ENCODE assay signal across 1 worm cellular context in genomic region chrX:16298173-16298572, ce11.
TF ChIP-seq lines count a peak whose summit lies in the region.

No protein-coding gene starts in this region.

TF ChIP-seq in whole organism, L4 larva, 104 proteins besides CTCF, POLR2A, EP300 and RAD21 (continued from another document):
- TF ChIP-seq dve-1 (tag; optimal IDR thresholded peaks at IDR 0.05; lab: Kevin White, UChicago; ENCODE audit: insufficient read depth): peak; percentile 36
- TF ChIP-seq ZK337.2 (GFP tag; IDR thresholded peaks at IDR 0.05; lab: Robert Waterston, UW): peak; percentile 55; the same call in 1 of the 2 replicates
- TF ChIP-seq madf-9 (GFP tag; conservative IDR thresholded peaks at IDR 0.05; lab: Robert Waterston, UW): peak; percentile 70
- TF ChIP-seq ceh-28 (tag; optimal IDR thresholded peaks at IDR 0.05; lab: Kevin White, UChicago): no peak
- peak; percentile 72; the same call in 1 of the 2 replicates for TF ChIP-seq lin-1 (GFP tag; IDR thresholded peaks at IDR 0.05; lab: Robert Waterston, UW)
- TF ChIP-seq spr-3 (GFP tag; optimal IDR thresholded peaks at IDR 0.05; lab: Kevin White, UChicago): no peak
- peak; percentile 66; the same call in 1 of the 2 replicates for TF ChIP-seq arid-1 (GFP tag; conservative IDR thresholded peaks at IDR 0.05; lab: Robert Waterston, UW)
- TF ChIP-seq pha-4 (GFP tag; IDR thresholded peaks at IDR 0.05; lab: Robert Waterston, UW): peak; percentile 86
- no peak for TF ChIP-seq pha-4 (tag; optimal IDR thresholded peaks at IDR 0.05; lab: Kevin White, UChicago)
- no peak for TF ChIP-seq set-16 (GFP tag; IDR thresholded peaks at IDR 0.05; lab: Robert Waterston, UW)
- TF ChIP-seq nhr-41 (GFP tag; IDR thresholded peaks at IDR 0.05; lab: Robert Waterston, UW): peak; percentile 75; the same call in 1 of the 2 replicates
- peak; percentile 82 for TF ChIP-seq hlh-30 (tag; optimal IDR thresholded peaks at IDR 0.05; lab: Kevin White, UChicago; ENCODE audit: insufficient read depth)
- TF ChIP-seq Y5F2A.4 (GFP tag; optimal IDR thresholded peaks at IDR 0.05; lab: Kevin White, UChicago): peak; percentile 39
- no peak for TF ChIP-seq nhr-76 (tag; optimal IDR thresholded peaks at IDR 0.05; lab: Kevin White, UChicago)
- TF ChIP-seq egl-43 (GFP tag; IDR thresholded peaks at IDR 0.05; lab: Robert Waterston, UW): peak; percentile 93
- peak; percentile 39 for TF ChIP-seq F49E8.2 (tag; optimal IDR thresholded peaks at IDR 0.05; lab: Kevin White, UChicago; ENCODE audit: borderline replicate concordance)
- TF ChIP-seq lin-13 (GFP tag; optimal IDR thresholded peaks at IDR 0.05; lab: Kevin White, UChicago): peak; percentile 73
- TF ChIP-seq hif-1 (tag; optimal IDR thresholded peaks at IDR 0.05; lab: Kevin White, UChicago): peak in 1 of 2 experiments; percentile 45
- TF ChIP-seq unc-130 (GFP tag; optimal IDR thresholded peaks at IDR 0.05; lab: Kevin White, UChicago): no peak
- TF ChIP-seq jun-1 (tag; optimal IDR thresholded peaks at IDR 0.05; lab: Kevin White, UChicago): no peak
- no peak for TF ChIP-seq nhr-11 (tag; optimal IDR thresholded peaks at IDR 0.05; lab: Kevin White, UChicago)
- TF ChIP-seq tag-97 (GFP tag; IDR thresholded peaks at IDR 0.05; lab: Robert Waterston, UW): no peak
- peak in 1 of 2 experiments; percentile 42 for TF ChIP-seq mdl-1 (tag; optimal IDR thresholded peaks at IDR 0.05; lab: Kevin White, UChicago)
- TF ChIP-seq ceh-62 (tag; optimal IDR thresholded peaks at IDR 0.05; lab: Kevin White, UChicago): no peak
- TF ChIP-seq tra-1 (GFP tag; IDR thresholded peaks at IDR 0.05; lab: Robert Waterston, UW): peak; percentile 58
- no peak for TF ChIP-seq zfp-2 (tag; optimal IDR thresholded peaks at IDR 0.05; lab: Kevin White, UChicago)
- TF ChIP-seq fos-1 (tag; optimal IDR thresholded peaks at IDR 0.05; lab: Kevin White, UChicago): no peak
- TF ChIP-seq mdt-29 (GFP tag; IDR thresholded peaks at IDR 0.05; lab: Robert Waterston, UW): peak; percentile 74; the same call in 1 of the 2 replicates
TF ChIP-seq in whole organism, L4 larva: peak in this region for 53.
